Worm (Caenorhabditis elegans) whole organism, L4/young adult: ENCODE results near the gene dlc-3.
A peak's percentile ranks its signal among the peaks of the same experiment; 100 is the strongest.

Experiments used
- dao-5 ChIP-seq: sonication (generic microtip); optimal IDR thresholded peaks from 2 replicates; lab custom pipeline; 2016; ENCODE audit warnings: missing genotype, missing genetic modification characterization, moderate library complexity, missing compliant biosample characterization
- him-1 ChIP-seq: sonication (generic microtip); optimal IDR thresholded peaks from 2 replicates; lab custom pipeline; 2016; ENCODE audit warnings: missing genotype, missing genetic modification reagents, missing genetic modification characterization, missing compliant biosample characterization

- TF ChIP-seq dao-5 (no peak), him-1 (tag; lab: Kevin White, UChicago) (peak; percentile 56)
Observed at ce11 chrIV:16415100-16415973, 16.7 kb upstream of the dlc-3 start.
